Fruit fly (Drosophila melanogaster): Measurements from ENCODE around the gene vrs.

The vrs gene

dm6 chr3R:12431030-12431489, 16.4 kb upstream of the vrs start, which contains the start of gene Prosalpha2:
Gene Prosalpha2, plus strand, starts transcription at chr3R:12431321.
- TF ChIP-seq Clk (GFP tag; optimal IDR thresholded peaks at IDR 0.05) (no peak), cnc (optimal IDR thresholded peaks at IDR 0.05) (peak; percentile 84 to 99), Mnt (GFP tag; optimal IDR thresholded peaks at IDR 0.05) (peak; percentile 18), CG33017 (tag; optimal IDR thresholded peaks at IDR 0.05) (no peak), Hr96 (GFP tag; optimal IDR thresholded peaks at IDR 0.05) (no peak)

dm6 chr3R:12433764-12434163, 13.7 kb upstream of the vrs start, which contains the start of the genes Aos1 and Srlp:
Gene Aos1, minus strand, starts transcription at chr3R:12433822.
Gene Srlp, plus strand, starts transcription at chr3R:12434098.
- TF ChIP-seq toe (GFP tag; optimal IDR thresholded peaks at IDR 0.05) (no peak), Hr96 (GFP tag; optimal IDR thresholded peaks at IDR 0.05) (no peak), CG14711 (tag; optimal IDR thresholded peaks at IDR 0.05) (peak; percentile 91), CG7101 (tag; optimal IDR thresholded peaks at IDR 0.05) (peak; percentile 56), bab1 (GFP tag; optimal IDR thresholded peaks at IDR 0.05) (peak; percentile 67), kay (GFP tag; ENCODE audit: borderline replicate concordance) (no peak), Mnt (GFP tag; optimal IDR thresholded peaks at IDR 0.05) (peak; percentile 51), pad (GFP tag; optimal IDR thresholded peaks at IDR 0.05) (peak; percentile 39), cnc (optimal IDR thresholded peaks at IDR 0.05) (peak in 1 of 2 experiments; percentile 10), tj (GFP tag; optimal IDR thresholded peaks at IDR 0.05) (peak; percentile 12), CG7045 (GFP tag; optimal IDR thresholded peaks at IDR 0.05) (peak; percentile 38), Clk (GFP tag; optimal IDR thresholded peaks at IDR 0.05) (peak; percentile 32), CG33017 (tag; optimal IDR thresholded peaks at IDR 0.05) (peak; percentile 31), CG5204 (GFP tag; optimal IDR thresholded peaks at IDR 0.05) (no peak), CG1620 (GFP tag; optimal IDR thresholded peaks at IDR 0.05) (no peak), Crg-1 (GFP tag; optimal IDR thresholded peaks at IDR 0.05) (peak; percentile 10), ovo (GFP tag; optimal IDR thresholded peaks at IDR 0.05) (peak; percentile 16), cic (GFP tag; optimal IDR thresholded peaks at IDR 0.05) (peak; percentile 7), CG12768 (GFP tag; optimal IDR thresholded peaks at IDR 0.05) (peak; percentile 28), CG11617 (GFP tag; optimal IDR thresholded peaks at IDR 0.05) (peak; percentile 72)

dm6 chr3R:12435948-12436347, 11.5 kb upstream of the vrs start, which contains the start of gene Desat2:
Gene Desat2, plus strand, starts transcription at chr3R:12436248.
- TF ChIP-seq CG7045 (GFP tag; optimal IDR thresholded peaks at IDR 0.05) (no peak), CG7101 (tag; optimal IDR thresholded peaks at IDR 0.05) (no peak), toe (GFP tag; optimal IDR thresholded peaks at IDR 0.05) (no peak), Mnt (GFP tag; optimal IDR thresholded peaks at IDR 0.05) (no peak), CG33017 (tag; optimal IDR thresholded peaks at IDR 0.05) (no peak), kay (GFP tag; ENCODE audit: borderline replicate concordance) (no peak), CG1620 (GFP tag; optimal IDR thresholded peaks at IDR 0.05) (no peak), ovo (GFP tag; optimal IDR thresholded peaks at IDR 0.05) (no peak), Crg-1 (GFP tag; optimal IDR thresholded peaks at IDR 0.05) (no peak), tj (GFP tag; optimal IDR thresholded peaks at IDR 0.05) (no peak), CG11617 (GFP tag; optimal IDR thresholded peaks at IDR 0.05) (no peak), CG5204 (GFP tag; optimal IDR thresholded peaks at IDR 0.05) (no peak), bab1 (GFP tag; optimal IDR thresholded peaks at IDR 0.05) (no peak), cic (GFP tag; optimal IDR thresholded peaks at IDR 0.05) (no peak), CG14711 (tag; optimal IDR thresholded peaks at IDR 0.05) (no peak), Hr96 (GFP tag; optimal IDR thresholded peaks at IDR 0.05) (no peak), Clk (GFP tag; optimal IDR thresholded peaks at IDR 0.05) (no peak)

- TF ChIP-seq pad (GFP tag; optimal IDR thresholded peaks at IDR 0.05) (no peak), toe (GFP tag; optimal IDR thresholded peaks at IDR 0.05) (no peak)
Measured at dm6 chr3R:12439039-12439400, 8.4 kb upstream of the vrs start, which contains the start of the genes CG17207 and CG46427. Gene CG17207, minus strand, starts transcription at chr3R:12439139. Gene CG46427, minus strand, starts transcription at chr3R:12439139.

dm6 chr3R:12439401-12440143, 7.9 kb upstream of the vrs start, which contains the start of gene Desat1:
Gene Desat1, plus strand, starts transcription at chr3R:12439600.
- TF ChIP-seq Hr96 (GFP tag; optimal IDR thresholded peaks at IDR 0.05) (no peak), Clk (GFP tag; optimal IDR thresholded peaks at IDR 0.05) (no peak), CG5204 (GFP tag; optimal IDR thresholded peaks at IDR 0.05) (no peak), bab1 (GFP tag; optimal IDR thresholded peaks at IDR 0.05) (peak; percentile 23), CG33017 (tag; optimal IDR thresholded peaks at IDR 0.05) (peak; percentile 6), CG12768 (GFP tag; optimal IDR thresholded peaks at IDR 0.05) (no peak), pad (GFP tag; optimal IDR thresholded peaks at IDR 0.05) (no peak), cic (GFP tag; optimal IDR thresholded peaks at IDR 0.05) (no peak), CG14711 (tag; optimal IDR thresholded peaks at IDR 0.05) (peak; percentile 18), CG7045 (GFP tag; optimal IDR thresholded peaks at IDR 0.05) (no peak), tj (GFP tag; optimal IDR thresholded peaks at IDR 0.05) (no peak), Crg-1 (GFP tag; optimal IDR thresholded peaks at IDR 0.05) (peak; percentile 47), Mnt (GFP tag; optimal IDR thresholded peaks at IDR 0.05) (peak; percentile 36), CG11617 (GFP tag; optimal IDR thresholded peaks at IDR 0.05) (peak; percentile 9), CG7101 (tag; optimal IDR thresholded peaks at IDR 0.05) (peak; percentile 20), toe (GFP tag; optimal IDR thresholded peaks at IDR 0.05) (no peak), kay (GFP tag; ENCODE audit: borderline replicate concordance) (no peak), CG1620 (GFP tag; optimal IDR thresholded peaks at IDR 0.05) (no peak), cnc (optimal IDR thresholded peaks at IDR 0.05) (no peak), ovo (GFP tag; optimal IDR thresholded peaks at IDR 0.05) (no peak)
